Comparison of ENCODE assay signal across 2 worm cellular contexts in the genomic region with DNA sequence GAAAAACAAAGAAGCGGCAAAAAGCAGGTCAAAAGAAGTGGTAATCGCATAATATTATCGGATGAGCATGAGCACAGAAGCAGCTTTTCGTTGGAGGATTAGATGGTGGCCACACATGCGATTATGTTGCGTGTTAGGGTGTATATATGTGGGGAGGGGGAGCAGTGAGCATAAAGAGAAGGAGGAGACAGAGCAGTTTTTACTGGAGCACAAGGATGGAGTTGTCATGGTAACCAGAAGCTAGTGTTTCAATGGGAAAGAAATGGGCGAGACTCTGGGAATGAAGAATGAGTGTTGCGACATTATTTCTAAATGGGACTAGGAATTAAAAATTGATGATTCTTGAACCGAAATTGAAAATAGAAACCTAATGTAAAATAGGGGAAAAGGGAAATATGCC.
TF ChIP-seq lines count a peak whose summit lies in the region.

A gene (minus strand): TSS at position 117 of the 400 bp plus-strand sequence.

TF ChIP-seq in whole organism, L1 larva, 84 proteins besides CTCF, POLR2A, EP300 and RAD21:
- TF ChIP-seq fkh-8 (tag; optimal IDR thresholded peaks at IDR 0.05; lab: Kevin White, UChicago) (peak; percentile 76), ces-1 (GFP tag; optimal IDR thresholded peaks at IDR 0.05; lab: Kevin White, UChicago) (no peak), blmp-1 (tag; optimal IDR thresholded peaks at IDR 0.05; lab: Kevin White, UChicago) (no peak), hlh-4 (tag; optimal IDR thresholded peaks at IDR 0.05; lab: Kevin White, UChicago) (no peak), efl-1 (optimal IDR thresholded peaks at IDR 0.05; lab: Kevin White, UChicago) (no peak), efl-1 (GFP tag; optimal IDR thresholded peaks at IDR 0.05 in 1 of 2; lab: Kevin White, UChicago) (no peak), nhr-237 (tag; optimal IDR thresholded peaks at IDR 0.05; lab: Kevin White, UChicago) (no peak), unc-62 (GFP tag; optimal IDR thresholded peaks at IDR 0.05; lab: Kevin White, UChicago) (no peak), lin-15B (tag; optimal IDR thresholded peaks at IDR 0.05; lab: Kevin White, UChicago) (no peak), pax-3 (tag; optimal IDR thresholded peaks at IDR 0.05; lab: Kevin White, UChicago) (no peak), unc-130 (tag; optimal IDR thresholded peaks at IDR 0.05; lab: Kevin White, UChicago) (no peak), nhr-12 (tag; optimal IDR thresholded peaks at IDR 0.05; lab: Kevin White, UChicago) (no peak), egl-13 (tag; optimal IDR thresholded peaks at IDR 0.05; lab: Kevin White, UChicago) (peak; percentile 42), dsc-1 (tag; optimal IDR thresholded peaks at IDR 0.05; lab: Kevin White, UChicago) (peak; percentile 64), skn-1 (tag; optimal IDR thresholded peaks at IDR 0.05; lab: Kevin White, UChicago) (no peak), rnt-1 (tag; optimal IDR thresholded peaks at IDR 0.05; lab: Kevin White, UChicago) (no peak), lin-35 (GFP tag; optimal IDR thresholded peaks at IDR 0.05; lab: Kevin White, UChicago) (no peak), xbp-1 (tag; optimal IDR thresholded peaks at IDR 0.05; lab: Kevin White, UChicago) (no peak), mab-9 (GFP tag; IDR thresholded peaks at IDR 0.05; lab: Robert Waterston, UW) (no peak), swsn-7 (tag; optimal IDR thresholded peaks at IDR 0.05; lab: Kevin White, UChicago) (no peak), efl-3 (GFP tag; optimal IDR thresholded peaks at IDR 0.05; lab: Kevin White, UChicago) (no peak), zag-1 (tag; optimal IDR thresholded peaks at IDR 0.05; lab: Kevin White, UChicago) (no peak), elt-3 (tag; optimal IDR thresholded peaks at IDR 0.05; lab: Kevin White, UChicago) (no peak), fkh-4 (tag; optimal IDR thresholded peaks at IDR 0.05; lab: Kevin White, UChicago; ENCODE audit: borderline replicate concordance) (no peak), nhr-76 (tag; optimal IDR thresholded peaks at IDR 0.05; lab: Kevin White, UChicago) (no peak)

TF ChIP-seq in whole organism, early embryonic, 17 proteins besides CTCF, POLR2A, EP300 and RAD21:
- TF ChIP-seq aly-1 (tag; optimal IDR thresholded peaks at IDR 0.05; lab: Kevin White, UChicago) (peak; percentile 10), ama-1 (optimal IDR thresholded peaks at IDR 0.05; lab: Kevin White, UChicago) (no peak), tbx-11 (GFP tag; IDR thresholded peaks at IDR 0.05; lab: Robert Waterston, UW) (no peak), F13C5.2 (tag; optimal IDR thresholded peaks at IDR 0.05; lab: Kevin White, UChicago) (no peak), hnd-1 (tag; optimal IDR thresholded peaks at IDR 0.05; lab: Kevin White, UChicago) (no peak)
